Fruit fly (Drosophila melanogaster): ENCODE measurements around the gene NdufA3.

DNA sequence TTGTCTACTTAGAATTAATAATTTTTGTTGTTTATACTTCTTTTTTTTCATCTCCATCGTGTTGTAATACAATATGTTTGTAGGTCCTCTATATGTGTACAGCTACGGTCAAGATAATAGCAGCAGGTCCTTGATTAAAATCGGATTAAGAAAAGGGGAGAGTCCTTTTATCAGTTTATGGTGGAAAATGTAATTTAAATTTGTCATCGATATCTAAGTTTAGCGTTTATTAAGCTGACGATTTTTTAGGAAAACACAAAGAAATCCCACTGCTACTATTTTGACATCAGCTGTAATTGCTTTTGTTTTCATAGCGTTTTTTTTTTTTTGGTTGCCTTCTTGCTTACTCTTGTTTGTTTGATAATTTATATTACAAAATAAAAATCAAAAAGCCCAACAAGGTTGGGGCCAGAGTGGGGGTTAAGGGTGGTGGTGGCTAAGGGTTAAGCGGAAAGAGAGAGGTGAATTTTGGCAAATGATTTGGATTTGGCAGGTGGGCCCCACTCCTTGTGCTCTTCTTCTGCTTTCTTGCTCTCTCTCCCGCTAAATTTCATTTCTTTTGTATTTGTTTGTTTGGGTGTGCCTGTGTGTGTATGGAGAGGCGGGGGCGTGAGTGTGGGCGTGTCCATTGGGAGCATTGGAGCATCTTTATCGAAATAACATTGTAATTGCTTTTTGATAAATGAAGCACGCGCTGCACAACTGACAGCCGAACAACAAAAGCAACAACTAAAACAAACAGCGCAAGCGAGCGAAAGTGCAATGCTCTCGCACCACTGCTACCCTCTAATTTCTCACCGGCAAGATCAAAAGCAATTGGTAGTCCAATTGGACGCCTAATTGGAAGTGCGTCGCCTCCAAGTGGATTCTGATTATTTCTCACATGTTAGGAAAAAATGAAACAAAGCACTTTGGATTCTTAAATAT, 38.8 kb downstream of the NdufA3 start:
- peak; percentile 42 for TF ChIP-seq Ets96B (tag; optimal IDR thresholded peaks at IDR 0.05)
- TF ChIP-seq lz (GFP tag; optimal IDR thresholded peaks at IDR 0.05), result peak; percentile 35
- peak; percentile 25 for TF ChIP-seq CG31627 (GFP tag; optimal IDR thresholded peaks at IDR 0.05)
- TF ChIP-seq CG11902 (GFP tag; optimal IDR thresholded peaks at IDR 0.05), result no peak
- TF ChIP-seq CG15336 (GFP tag; IDR thresholded peaks at IDR 0.05), result peak; percentile 60
- TF ChIP-seq CG8319 (GFP tag; optimal IDR thresholded peaks at IDR 0.05), result no peak
- TF ChIP-seq CG6808 (GFP tag; optimal IDR thresholded peaks at IDR 0.05), result peak; percentile 9
- peak; percentile 38 for TF ChIP-seq Smox (GFP tag; optimal IDR thresholded peaks at IDR 0.05)
